Fruit fly (Drosophila melanogaster) whole organism: ENCODE data around the gene CG13700.

Source experiments
- CG8478 ChIP-seq: fragments of >200 bp; optimal IDR thresholded peaks from 2 replicates; lab custom pipeline; 2018; ENCODE audit warnings: inconsistent platforms
- Dll ChIP-seq: fragments of >200 bp; optimal IDR thresholded peaks from 2 replicates; lab custom pipeline; 2017
- pan ChIP-seq: fragments of >200 bp; optimal IDR thresholded peaks from 2 replicates; lab custom pipeline; 2017
- usp ChIP-seq: fragments of >200 bp; optimal IDR thresholded peaks from 2 replicates; lab custom pipeline; 2017; ENCODE audit warnings: missing biosample characterization, missing genetic modification characterization, mixed read lengths

DNA sequence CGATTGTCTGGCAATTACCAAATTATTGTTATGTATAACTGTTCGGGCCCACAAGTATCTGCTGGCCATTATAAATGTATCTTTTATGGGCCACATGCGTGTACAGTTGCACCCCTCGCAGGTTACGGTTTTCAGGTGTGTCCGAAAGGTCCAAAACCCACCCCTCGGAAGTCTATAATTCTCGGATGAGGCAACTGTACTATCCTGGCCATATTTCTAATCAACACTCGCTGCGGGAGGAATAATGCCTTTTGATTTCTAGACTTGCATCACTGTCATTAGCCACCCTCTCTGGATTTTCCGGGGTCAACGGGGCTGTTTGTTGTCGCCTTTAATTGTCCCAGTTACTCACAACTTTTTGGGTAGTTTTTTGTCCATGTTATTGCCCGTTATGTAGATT lies 49.4 kb upstream of the CG13700 start:
- TF ChIP-seq Dll (lab: Kevin White, UChicago) (no peak), CG8478 (lab: Kevin White, UChicago) (no peak), usp (GFP tag; lab: Kevin White, UChicago) (no peak), pan (lab: Kevin White, UChicago) (no peak)
